Worm (Caenorhabditis elegans): Measurements from ENCODE around the gene ras-2.
A peak's percentile ranks its signal among the peaks of the same experiment; 100 is the strongest.

Gene ras-2

ce11 chrIII:4689595-4689994 is 50.3 kb downstream of the ras-2 start (continued):
- peak; percentile 40; the same call in 1 of the 2 replicates for TF ChIP-seq unc-3 (GFP tag; conservative IDR thresholded peaks at IDR 0.05)
- TF ChIP-seq unc-3 (tag; optimal IDR thresholded peaks at IDR 0.05), result peak; percentile 61
- peak; percentile 65 for TF ChIP-seq ceh-48 (tag; optimal IDR thresholded peaks at IDR 0.05)
- TF ChIP-seq ceh-22 (tag; optimal IDR thresholded peaks at IDR 0.05), result no peak
- peak; percentile 57 for TF ChIP-seq hlh-15 (tag; optimal IDR thresholded peaks at IDR 0.05)
- TF ChIP-seq ceh-9 (tag; optimal IDR thresholded peaks at IDR 0.05), result peak; percentile 62
- peak; percentile 59 for TF ChIP-seq K02D7.2 (tag; optimal IDR thresholded peaks at IDR 0.05)
- no peak for TF ChIP-seq pax-1 (tag; optimal IDR thresholded peaks at IDR 0.05)
- no peak for TF ChIP-seq pag-3 (tag; optimal IDR thresholded peaks at IDR 0.05; ENCODE audit: borderline replicate concordance)
- peak; percentile 65 for TF ChIP-seq sox-2 (GFP tag; IDR thresholded peaks at IDR 0.05)
- no peak for TF ChIP-seq odd-2 (tag; optimal IDR thresholded peaks at IDR 0.05)
- peak; percentile 24 for TF ChIP-seq hlh-8 (tag; optimal IDR thresholded peaks at IDR 0.05)
- TF ChIP-seq fax-1 (tag; optimal IDR thresholded peaks at IDR 0.05), result peak; percentile 70
- TF ChIP-seq Y22D7AL.16 (tag; optimal IDR thresholded peaks at IDR 0.05), result peak; percentile 63
- peak; percentile 25 for TF ChIP-seq ceh-24 (tag; optimal IDR thresholded peaks at IDR 0.05)
- no peak for TF ChIP-seq fkh-10 (GFP tag; optimal IDR thresholded peaks at IDR 0.05)
- TF ChIP-seq ets-4 (tag; optimal IDR thresholded peaks at IDR 0.05), result peak; percentile 68
- TF ChIP-seq sdc-2 (tag; optimal IDR thresholded peaks at IDR 0.05), result peak; percentile 62
- no peak for TF ChIP-seq mec-3 (tag; optimal IDR thresholded peaks at IDR 0.05; ENCODE audit: borderline replicate concordance)
- TF ChIP-seq pha-2 (tag; optimal IDR thresholded peaks at IDR 0.05), result peak; percentile 63
- TF ChIP-seq pat-9 (tag; optimal IDR thresholded peaks at IDR 0.05), result peak; percentile 74
- TF ChIP-seq C38D4.7 (GFP tag; optimal IDR thresholded peaks at IDR 0.05), result peak; percentile 74
- peak; percentile 57 for TF ChIP-seq K09A11.1 (tag; optimal IDR thresholded peaks at IDR 0.05; ENCODE audit: insufficient read depth)
- TF ChIP-seq lin-11 (tag; optimal IDR thresholded peaks at IDR 0.05), result peak; percentile 65
- peak; percentile 89 for TF ChIP-seq ceh-6 (GFP tag; optimal IDR thresholded peaks at IDR 0.05)
- peak; percentile 77 for TF ChIP-seq ceh-34 (tag; optimal IDR thresholded peaks at IDR 0.05)
- TF ChIP-seq elt-4 (tag; optimal IDR thresholded peaks at IDR 0.05), result no peak
- TF ChIP-seq eyg-1 (tag; optimal IDR thresholded peaks at IDR 0.05), result peak; percentile 29
- TF ChIP-seq che-1 (tag; optimal IDR thresholded peaks at IDR 0.05), result peak; percentile 86
- TF ChIP-seq hlh-6 (tag; optimal IDR thresholded peaks at IDR 0.05), result peak; percentile 87
- TF ChIP-seq hlh-30 (tag; optimal IDR thresholded peaks at IDR 0.05; ENCODE audit: insufficient read depth), result peak; percentile 69

- TF ChIP-seq eyg-1 (tag; optimal IDR thresholded peaks at IDR 0.05) (no peak), tbx-2 (tag; optimal IDR thresholded peaks at IDR 0.05) (no peak), npax-4 (tag; optimal IDR thresholded peaks at IDR 0.05) (no peak), zip-5 (tag; optimal IDR thresholded peaks at IDR 0.05) (no peak), nfya-1 (tag; optimal IDR thresholded peaks at IDR 0.05) (no peak), T23F11.4 (GFP tag; optimal IDR thresholded peaks at IDR 0.05) (no peak), pag-3 (tag; optimal IDR thresholded peaks at IDR 0.05; ENCODE audit: borderline replicate concordance) (no peak), madf-2 (tag; optimal IDR thresholded peaks at IDR 0.05) (no peak)
Measured at ce11 chrIII:4688965-4689364, 50.9 kb downstream of the ras-2 start, which contains the start of gene ppat-1. Gene ppat-1, plus strand, starts transcription at chrIII:4689280.

ce11 chrIII:4688356-4688755 is 51.5 kb downstream of the ras-2 start, which contains the start of gene tag-243:
Gene tag-243, minus strand, starts transcription at chrIII:4688456.
- TF ChIP-seq pros-1 (tag; optimal IDR thresholded peaks at IDR 0.05) (no peak), ref-2 (tag; optimal IDR thresholded peaks at IDR 0.05) (no peak), pag-3 (tag; optimal IDR thresholded peaks at IDR 0.05; ENCODE audit: borderline replicate concordance) (no peak), C38D4.7 (GFP tag; optimal IDR thresholded peaks at IDR 0.05) (no peak), hlh-8 (tag; optimal IDR thresholded peaks at IDR 0.05) (no peak), ttx-3 (tag; optimal IDR thresholded peaks at IDR 0.05) (no peak), tbx-7 (tag; optimal IDR thresholded peaks at IDR 0.05) (no peak), fax-1 (tag; optimal IDR thresholded peaks at IDR 0.05) (no peak), zip-5 (tag; optimal IDR thresholded peaks at IDR 0.05) (no peak), ceh-18 (tag; optimal IDR thresholded peaks at IDR 0.05) (no peak)

Data from whole organism, late embryonic.